Worm (Caenorhabditis elegans) whole organism, young adult: ENCODE results near the gene K07E3.1.
A peak's percentile ranks its signal among the peaks of the same experiment; 100 is the strongest.
"Not testable (repeated sequence)": the region's sequence is repeated elsewhere in the genome, so short reads cannot be mapped to it uniquely, and the experiment has no call there.

Experiments used
- B0261.1 ChIP-seq: sonication (generic microtip); optimal IDR thresholded peaks from 2 replicates; lab custom pipeline; 2016; ENCODE audit warnings: mild to moderate bottlenecking, missing genetic modification characterization, moderate library complexity, missing compliant biosample characterization
- D2030.7 ChIP-seq: fragments of 200-800 bp; sonication (Bioruptor generic); IDR thresholded peaks from 2 replicates; pipeline ENCODE4 v1.3.6; 2022; ENCODE audit warnings: missing genetic modification reagents, missing genetic modification characterization, missing compliant biosample characterization
- K11D2.4 ChIP-seq: fragments of 200-800 bp; sonication (Bioruptor generic); IDR thresholded peaks from 2 replicates; pipeline ENCODE4 v1.3.6; 2022; ENCODE audit warnings: missing genetic modification reagents, missing genetic modification characterization, missing compliant biosample characterization
- Y53G8AR.9 ChIP-seq: fragments of 200-800 bp; sonication (Bioruptor generic); conservative IDR thresholded peaks from 2 replicates; pipeline ENCODE4 v1.3.6; 2022; ENCODE audit warnings: missing genetic modification reagents, missing genetic modification characterization, missing compliant biosample characterization
- Y56A3A.18 ChIP-seq: fragments of 200-800 bp; sonication (Bioruptor generic); IDR thresholded peaks from 2 replicates; pipeline ENCODE4 v1.3.6; 2022; ENCODE audit warnings: missing genetic modification reagents, missing genetic modification characterization, missing compliant biosample characterization
- ZK185.1 ChIP-seq: sonication (generic microtip); optimal IDR thresholded peaks from 2 replicates; lab custom pipeline; 2016; ENCODE audit warnings: mild to moderate bottlenecking, missing genetic modification characterization, missing compliant biosample characterization; ENCODE audit not compliant: poor library complexity, severe bottlenecking
- ama-1 ChIP-seq, 3 experiments: fragments of 150-350 bp in 1 of 3; sonication (generic microtip) in 2 of 3; optimal IDR thresholded peaks; 2 replicates each; lab custom pipeline; 2014 to 2018; ENCODE audit warnings: missing biosample characterization in 2 of 3, missing genetic modification characterization in 2 of 3, missing genetic modification reagents in 2 of 3
- attf-5 ChIP-seq: fragments of 200-800 bp; sonication (Bioruptor generic); optimal IDR thresholded peaks from 2 replicates; lab custom pipeline; 2018; ENCODE audit warnings: mild to moderate bottlenecking, missing genetic modification characterization, missing compliant biosample characterization
- ceh-100 ChIP-seq: fragments of 200-800 bp; sonication (Bioruptor generic); IDR thresholded peaks from 2 replicates; pipeline ENCODE4 v1.3.6; 2022; ENCODE audit warnings: missing genetic modification reagents, missing genetic modification characterization, missing compliant biosample characterization
- ceh-27 ChIP-seq: fragments of 200-800 bp; sonication (Bioruptor generic); optimal IDR thresholded peaks from 2 replicates; lab custom pipeline; 2018; ENCODE audit warnings: mild to moderate bottlenecking, missing genetic modification characterization, moderate library complexity, missing compliant biosample characterization
- ceh-40 ChIP-seq: fragments of 200-800 bp; sonication (Bioruptor generic); IDR thresholded peaks from 2 replicates; pipeline ENCODE4 v1.3.6; 2022; ENCODE audit warnings: missing genetic modification characterization, missing compliant biosample characterization
- ceh-58 ChIP-seq: fragments of 200-800 bp; sonication (Bioruptor generic); IDR thresholded peaks from 2 replicates; pipeline ENCODE4 v1.3.6; 2022; ENCODE audit warnings: missing genetic modification characterization, missing compliant biosample characterization
- die-1 ChIP-seq: sonication (generic microtip); optimal IDR thresholded peaks from 2 replicates; lab custom pipeline; 2016; ENCODE audit warnings: missing genotype, mild to moderate bottlenecking, missing genetic modification characterization, missing compliant biosample characterization
- dox-1 ChIP-seq: fragments of 200-800 bp; sonication (Bioruptor generic); IDR thresholded peaks from 2 replicates; pipeline ENCODE4 v1.3.6; 2022; ENCODE audit warnings: missing genetic modification reagents, missing genetic modification characterization, missing compliant biosample characterization
- him-1 ChIP-seq: sonication (generic microtip); optimal IDR thresholded peaks from 2 replicates; lab custom pipeline; 2016; ENCODE audit warnings: missing genotype, missing genetic modification reagents, missing genetic modification characterization, missing compliant biosample characterization
- hmg-1.2 ChIP-seq: fragments of 200-800 bp; sonication (Bioruptor generic); IDR thresholded peaks from 2 replicates; pipeline ENCODE4 v1.3.6; 2022; ENCODE audit warnings: missing genetic modification reagents, missing genetic modification characterization, missing compliant biosample characterization
- hmg-20 ChIP-seq: fragments of 200-800 bp; sonication (Bioruptor generic); IDR thresholded peaks from 2 replicates; pipeline ENCODE4 v1.3.6; 2022; ENCODE audit warnings: missing genetic modification reagents, missing genetic modification characterization, missing compliant biosample characterization
- lin-26 ChIP-seq: fragments of 200-800 bp; sonication (Bioruptor generic); IDR thresholded peaks from 2 replicates; pipeline ENCODE4 v1.3.6; 2022; ENCODE audit warnings: missing genetic modification reagents, missing genetic modification characterization, missing compliant biosample characterization
- lin-40 ChIP-seq: sonication (generic microtip); optimal IDR thresholded peaks from 2 replicates; lab custom pipeline; 2016; ENCODE audit warnings: missing genetic modification characterization, mild to moderate bottlenecking, missing compliant biosample characterization, missing genotype, missing genetic modification reagents
- lin-54 ChIP-seq: fragments of 200-800 bp; sonication (Bioruptor generic); optimal IDR thresholded peaks from 2 replicates; lab custom pipeline; 2018; ENCODE audit warnings: mild to moderate bottlenecking, missing genetic modification characterization, missing compliant biosample characterization
- lir-1 ChIP-seq: fragments of 200-800 bp; sonication (Bioruptor generic); conservative IDR thresholded peaks from 2 replicates; pipeline ENCODE4 v1.3.6; 2022; ENCODE audit warnings: missing genetic modification reagents, missing genetic modification characterization, missing compliant biosample characterization
- madf-10 ChIP-seq: sonication (generic microtip); optimal IDR thresholded peaks from 2 replicates; lab custom pipeline; 2016; ENCODE audit warnings: mild to moderate bottlenecking, missing genetic modification characterization, missing compliant biosample characterization
- madf-6 ChIP-seq: fragments of 200-800 bp; sonication (Bioruptor generic); IDR thresholded peaks from 2 replicates; pipeline ENCODE4 v1.3.6; 2022; ENCODE audit warnings: missing genetic modification reagents, missing genetic modification characterization, missing compliant biosample characterization
- mxl-1 ChIP-seq: sonication (generic microtip); optimal IDR thresholded peaks from 2 replicates; lab custom pipeline; 2016; ENCODE audit warnings: missing genetic modification characterization, missing compliant biosample characterization
- nfyb-1 ChIP-seq: fragments of 200-800 bp; sonication (Bioruptor generic); IDR thresholded peaks from 2 replicates; pipeline ENCODE4 v1.3.6; 2022; ENCODE audit warnings: missing genetic modification reagents, missing genetic modification characterization, missing compliant biosample characterization
- nhr-90 ChIP-seq: sonication (generic microtip); optimal IDR thresholded peaks from 2 replicates; lab custom pipeline; 2016; ENCODE audit warnings: missing genotype, mild to moderate bottlenecking, missing genetic modification characterization, missing compliant biosample characterization
- pbrm-1 ChIP-seq: fragments of 200-800 bp; sonication (Bioruptor generic); IDR thresholded peaks from 2 replicates; pipeline ENCODE4 v1.3.6; 2022; ENCODE audit warnings: missing genetic modification reagents, missing genetic modification characterization, missing compliant biosample characterization
- rpc-1 ChIP-seq, 2 experiments: fragments of 150-350 bp in 1 of 2; sonication (generic microtip) in 1 of 2; optimal IDR thresholded peaks; 2 replicates each; lab custom pipeline; 2014 to 2018; ENCODE audit warnings: missing biosample characterization in 1 of 2, missing genetic modification characterization in 1 of 2, missing genetic modification reagents in 1 of 2, missing genotype in 1 of 2
- snpc-3.4 ChIP-seq: sonication (generic microtip); optimal IDR thresholded peaks from 2 replicates; lab custom pipeline; 2017; ENCODE audit warnings: missing genetic modification characterization, mild to moderate bottlenecking, missing compliant biosample characterization, antibody characterized with exemption, moderate library complexity, missing genotype, missing genetic modification reagents
- snpc-4 ChIP-seq, 5 experiments: fragments of 150-350 bp in 1 of 5; sonication (generic microtip) in 4 of 5; optimal IDR thresholded peaks; 2 replicates each; lab custom pipeline; 2014 to 2018; ENCODE audit warnings: missing genetic modification characterization in 5 of 5, missing biosample characterization in 3 of 5, antibody characterized with exemption in 2 of 5, mild to moderate bottlenecking in 2 of 5, missing compliant biosample characterization in 2 of 5, missing genotype in 2 of 5, moderate library complexity in 2 of 5, missing genetic modification reagents in 1 of 5
- tbp1 ChIP-seq: fragments of 200-800 bp; sonication (Bioruptor generic); optimal IDR thresholded peaks from 2 replicates; lab custom pipeline; 2018; ENCODE audit warnings: mild to moderate bottlenecking, missing genetic modification characterization, missing compliant biosample characterization
- ztf-18 ChIP-seq: sonication (generic microtip); optimal IDR thresholded peaks from 2 replicates; lab custom pipeline; 2016; ENCODE audit warnings: missing genotype, mild to moderate bottlenecking, missing genetic modification characterization, missing compliant biosample characterization
- ztf-22 ChIP-seq: fragments of 200-800 bp; sonication (Bioruptor generic); optimal IDR thresholded peaks from 2 replicates; lab custom pipeline; 2018; ENCODE audit warnings: mild to moderate bottlenecking, missing genetic modification characterization, moderate library complexity, missing compliant biosample characterization
- ztf-25 ChIP-seq: fragments of 200-800 bp; sonication (Bioruptor generic); IDR thresholded peaks from 2 replicates; pipeline ENCODE4 v1.3.6; 2022; ENCODE audit warnings: missing genetic modification reagents, missing genetic modification characterization, missing compliant biosample characterization

The K07E3.1 gene

DNA sequence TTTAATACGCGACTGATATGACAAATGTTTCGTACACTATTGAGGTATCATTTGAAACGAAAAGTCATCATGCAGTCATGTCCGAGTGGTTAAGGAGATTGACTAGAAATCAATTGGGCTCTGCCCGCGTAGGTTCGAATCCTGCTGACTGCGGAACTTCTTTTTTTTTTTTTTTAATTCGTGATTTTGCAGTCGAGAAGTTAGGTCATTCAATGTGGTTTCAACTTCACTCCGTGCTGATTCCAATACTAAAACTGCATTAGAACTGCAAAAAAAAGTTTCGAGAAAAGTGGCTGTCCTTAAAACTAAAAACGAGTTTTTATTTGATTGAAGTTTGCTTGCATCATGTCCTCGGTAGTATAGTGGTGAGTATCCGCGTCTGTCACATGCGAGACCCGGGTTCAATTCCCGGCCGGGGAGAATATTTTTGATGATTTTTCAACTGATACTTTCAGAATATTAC lies 44.2 kb downstream of the K07E3.1 start (continued):
- TF ChIP-seq him-1 (tag; lab: Kevin White, UChicago) (peak; percentile 54), ztf-22 (peak; percentile 47), ZK185.1 (tag; lab: Kevin White, UChicago) (peak; percentile 52), rpc-1 (optimal IDR thresholded peaks at IDR 0.05; lab: Kevin White, UChicago) (peak; percentile 88), rpc-1 (tag; optimal IDR thresholded peaks at IDR 0.05; lab: Kevin White, UChicago) (peak; percentile 90), attf-5 (GFP tag; lab: Kevin White, UChicago) (peak; percentile 19), madf-10 (peak; percentile 25), ama-1 (GFP tag; optimal IDR thresholded peaks at IDR 0.05; lab: Kevin White, UChicago) (peak in 1 of 2 experiments; percentile 23), ztf-18 (peak; percentile 61)
- TF ChIP-seq ama-1 (optimal IDR thresholded peaks at IDR 0.05; lab: Kevin White, UChicago): not testable (repeated sequence)

DNA sequence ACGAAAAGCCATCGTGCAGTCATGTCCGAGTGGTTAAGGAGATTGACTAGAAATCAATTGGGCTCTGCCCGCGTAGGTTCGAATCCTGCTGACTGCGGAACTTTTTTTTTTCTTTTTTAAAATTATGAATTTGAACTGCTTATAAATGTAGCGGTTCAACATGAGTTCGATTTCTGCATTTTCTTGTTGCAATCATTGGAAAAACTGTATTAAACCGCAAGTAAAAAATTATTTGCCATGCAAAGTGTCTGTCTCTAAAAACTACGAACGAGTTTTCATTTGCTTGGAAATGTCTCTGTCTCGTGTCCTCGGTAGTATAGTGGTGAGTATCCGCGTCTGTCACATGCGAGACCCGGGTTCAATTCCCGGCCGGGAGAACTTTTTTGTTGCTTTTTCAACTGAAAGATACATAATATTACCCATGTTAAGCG lies 45.2 kb downstream of the K07E3.1 start:
- TF ChIP-seq lin-40 (peak; percentile 3), dox-1 (GFP tag; lab: Robert Waterston, UW) (peak; percentile 53; the same call in 1 of the 2 replicates), ceh-27 (peak; percentile 7), pbrm-1 (GFP tag; lab: Robert Waterston, UW) (peak; percentile 61), snpc-3.4 (tag; lab: Kevin White, UChicago) (peak; percentile 24), Y53G8AR.9 (GFP tag; lab: Robert Waterston, UW) (peak; percentile 66; the same call in 1 of the 2 replicates), die-1 (tag; lab: Kevin White, UChicago) (peak; percentile 63), mxl-1 (tag; lab: Kevin White, UChicago) (peak; percentile 3), hmg-20 (GFP tag; lab: Robert Waterston, UW) (peak; percentile 56; the same call in 1 of the 2 replicates), ceh-100 (0 out of 2 replicates have a peak, but pooled peaks have one; percentile 18), Y56A3A.18 (GFP tag; lab: Robert Waterston, UW) (0 out of 2 replicates have a peak, but pooled peaks have one; percentile 74), rpc-1 (optimal IDR thresholded peaks at IDR 0.05; lab: Kevin White, UChicago) (peak; percentile 51), rpc-1 (tag; optimal IDR thresholded peaks at IDR 0.05; lab: Kevin White, UChicago) (peak; percentile 84), ztf-25 (GFP tag; lab: Robert Waterston, UW) (peak; percentile 52; the same call in 1 of the 2 replicates), madf-6 (GFP tag; lab: Robert Waterston, UW) (peak; percentile 15; the same call in 1 of the 2 replicates), tbp1 (GFP tag; lab: Kevin White, UChicago) (peak; percentile 84), snpc-4 (GFP tag; optimal IDR thresholded peaks at IDR 0.05; lab: Kevin White, UChicago) (peak; percentile 26), snpc-4 (tag; optimal IDR thresholded peaks at IDR 0.05; lab: Kevin White, UChicago) (peak in 2 of 4 experiments; percentile 30 to 43), K11D2.4 (0 out of 2 replicates have a peak, but pooled peaks have one; percentile 13), hmg-1.2 (GFP tag; lab: Robert Waterston, UW) (peak; percentile 45), ztf-18 (peak; percentile 24), lin-26 (peak; percentile 67), lin-54 (GFP tag; lab: Kevin White, UChicago) (peak; percentile 6), nfyb-1 (0 out of 2 replicates have a peak, but pooled peaks have one; percentile 18), lir-1 (GFP tag; lab: Robert Waterston, UW) (0 out of 2 replicates have a peak, but pooled peaks have one; percentile 8), ceh-40 (GFP tag; lab: Robert Waterston, UW) (0 out of 2 replicates have a peak, but pooled peaks have one; percentile 12), D2030.7 (GFP tag; lab: Robert Waterston, UW) (peak; percentile 65), ZK185.1 (tag; lab: Kevin White, UChicago) (peak; percentile 53), B0261.1 (tag; lab: Kevin White, UChicago) (peak; percentile 80), ceh-58 (GFP tag; lab: Robert Waterston, UW) (0 out of 2 replicates have a peak, but pooled peaks have one; percentile 61), nhr-90 (peak; percentile 5)
